Worm (Caenorhabditis elegans): Measurements from ENCODE around the gene gtf-2A2.

ce11 chrIII:12614161-12614560 is 10.4 kb upstream of the gtf-2A2 start:
- TF ChIP-seq ztf-23 (GFP tag; IDR thresholded peaks at IDR 0.05): no peak
- TF ChIP-seq ztf-29 (GFP tag; IDR thresholded peaks at IDR 0.05): no peak
- TF ChIP-seq flt-1 (GFP tag; IDR thresholded peaks at IDR 0.05): no peak
- no peak for TF ChIP-seq cog-1 (tag; optimal IDR thresholded peaks at IDR 0.05)
- TF ChIP-seq tab-1 (GFP tag; IDR thresholded peaks at IDR 0.05): no peak
- TF ChIP-seq T22C8.4 (GFP tag; IDR thresholded peaks at IDR 0.05): no peak
- no peak for TF ChIP-seq klf-2 (GFP tag; conservative IDR thresholded peaks at IDR 0.05)
- no peak for TF ChIP-seq med-1 (GFP tag; optimal IDR thresholded peaks at IDR 0.05; ENCODE audit: insufficient read depth)
- no peak for TF ChIP-seq ref-1 (GFP tag; conservative IDR thresholded peaks at IDR 0.05)

Data from whole organism, midembryonic.